Fruit fly (Drosophila melanogaster): ENCODE measurements around the gene Ugt302K1.

The Ugt302K1 gene

DNA sequence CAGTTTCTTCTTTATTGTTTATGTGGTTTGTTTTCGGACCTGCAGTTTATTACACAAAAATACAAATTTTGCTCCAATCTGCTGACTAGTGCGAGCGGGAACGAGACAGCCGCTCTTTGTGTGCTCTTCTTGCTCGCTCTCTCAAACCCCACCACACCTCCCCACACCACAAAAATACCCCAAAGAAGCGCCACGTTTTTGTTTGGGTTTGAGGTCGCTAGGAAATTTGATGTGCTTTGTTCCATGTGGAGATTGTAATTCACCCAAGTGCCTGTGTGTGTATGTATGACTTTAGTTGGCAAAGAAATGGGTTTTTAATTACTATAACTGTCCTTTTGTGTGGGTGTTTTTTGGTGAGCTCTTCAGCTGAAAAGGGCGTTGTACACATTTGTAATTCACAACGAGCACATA, 44.4 kb upstream of the Ugt302K1 start (continued):
- TF ChIP-seq CG9817 (tag; optimal IDR thresholded peaks at IDR 0.05), result no peak
- no peak for TF ChIP-seq CG11247 (GFP tag; IDR thresholded peaks at IDR 0.05)
- TF ChIP-seq NC2α (GFP tag; optimal IDR thresholded peaks at IDR 0.05), result no peak
- no peak for TF ChIP-seq Oaz (GFP tag; IDR thresholded peaks at IDR 0.05)
- TF ChIP-seq CG3838 (GFP tag; optimal IDR thresholded peaks at IDR 0.05), result no peak
- no peak for TF ChIP-seq Stat92E (GFP tag; optimal IDR thresholded peaks at IDR 0.05)
- no peak for TF ChIP-seq CG4820 (GFP tag; optimal IDR thresholded peaks at IDR 0.05)
- TF ChIP-seq hkb (optimal IDR thresholded peaks at IDR 0.05), result no peak
- TF ChIP-seq hkb (GFP tag; IDR thresholded peaks at IDR 0.05), result no peak
- no peak for TF ChIP-seq CG31224 (GFP tag; IDR thresholded peaks at IDR 0.05)
- TF ChIP-seq CrebB (tag; optimal IDR thresholded peaks at IDR 0.05), result no peak
- no peak for TF ChIP-seq CG17361 (GFP tag; IDR thresholded peaks at IDR 0.05)
- TF ChIP-seq CG2199 (GFP tag; IDR thresholded peaks at IDR 0.05), result peak; percentile 67; the same call in 1 of the 3 replicates
- TF ChIP-seq pita (GFP tag; optimal IDR thresholded peaks at IDR 0.05), result no peak
- no peak for TF ChIP-seq Dfd (GFP tag; optimal IDR thresholded peaks at IDR 0.05)
- no peak for TF ChIP-seq chn (GFP tag; optimal IDR thresholded peaks at IDR 0.05)
- peak; percentile 97 for TF ChIP-seq CG5180 (GFP tag; optimal IDR thresholded peaks at IDR 0.05)
- TF ChIP-seq Xbp1 (GFP tag; optimal IDR thresholded peaks at IDR 0.05), result peak; percentile 23
- TF ChIP-seq CG8478 (optimal IDR thresholded peaks at IDR 0.05), result no peak
- TF ChIP-seq D (optimal IDR thresholded peaks at IDR 0.05), result no peak
- no peak for TF ChIP-seq D (GFP tag; optimal IDR thresholded peaks at IDR 0.05)
- TF ChIP-seq Ets65A (GFP tag), result peak; percentile 57
- no peak for TF ChIP-seq Antp (GFP tag; optimal IDR thresholded peaks at IDR 0.05)
- no peak for TF ChIP-seq CG17186 (GFP tag; optimal IDR thresholded peaks at IDR 0.05)
- TF ChIP-seq tx (GFP tag; optimal IDR thresholded peaks at IDR 0.05), result no peak
- TF ChIP-seq crol (GFP tag; IDR thresholded peaks at IDR 0.05), result peak; percentile 99
- TF ChIP-seq Gsc (GFP tag; IDR thresholded peaks at IDR 0.05), result no peak
- no peak for TF ChIP-seq CG18619 (GFP tag; optimal IDR thresholded peaks at IDR 0.05)
- TF ChIP-seq MBD-R2 (GFP tag; IDR thresholded peaks at IDR 0.05), result peak; percentile 21; the same call in 1 of the 2 replicates
- TF ChIP-seq vvl (GFP tag; IDR thresholded peaks at IDR 0.05), result peak; percentile 46; the same call in 1 of the 2 replicates
- no peak for TF ChIP-seq ro (GFP tag; IDR thresholded peaks at IDR 0.05)
- no peak for TF ChIP-seq CG2129 (GFP tag; IDR thresholded peaks at IDR 0.05; ENCODE audit: partially characterized antibody)
- no peak for TF ChIP-seq pnt (GFP tag; optimal IDR thresholded peaks at IDR 0.05)
- no peak for TF ChIP-seq bigmax (GFP tag; optimal IDR thresholded peaks at IDR 0.05)
- TF ChIP-seq MTF-1 (GFP tag; optimal IDR thresholded peaks at IDR 0.05; ENCODE audit: borderline replicate concordance), result peak; percentile 4
- TF ChIP-seq CG4424 (GFP tag; optimal IDR thresholded peaks at IDR 0.05), result no peak
- TF ChIP-seq Side (GFP tag; optimal IDR thresholded peaks at IDR 0.05), result no peak
- peak; percentile 92 for TF ChIP-seq Med (GFP tag)
- TF ChIP-seq Pdp1 (GFP tag; optimal IDR thresholded peaks at IDR 0.05), result peak in 1 of 2 experiments; percentile 92
- no peak for TF ChIP-seq nom (GFP tag; optimal IDR thresholded peaks at IDR 0.05)
- peak; percentile 49 for TF ChIP-seq Bgb (GFP tag; IDR thresholded peaks at IDR 0.05; ENCODE audit: partially characterized antibody)
- peak; percentile 54 for TF ChIP-seq CG10543 (GFP tag; optimal IDR thresholded peaks at IDR 0.05)
- peak; percentile 39 for TF ChIP-seq slbo (GFP tag; IDR thresholded peaks at IDR 0.05)
- peak; percentile 21 for TF ChIP-seq CG18599 (GFP tag; optimal IDR thresholded peaks at IDR 0.05)
- no peak for TF ChIP-seq ham (GFP tag; IDR thresholded peaks at IDR 0.05)
- no peak for TF ChIP-seq CG8290 (GFP tag; optimal IDR thresholded peaks at IDR 0.05)
- peak in 1 of 2 experiments; percentile 72 for TF ChIP-seq CG8290 (tag; optimal IDR thresholded peaks at IDR 0.05)
- TF ChIP-seq run (tag; optimal IDR thresholded peaks at IDR 0.05), result peak; percentile 53
- peak; percentile 46; the same call in 1 of the 2 replicates for TF ChIP-seq Xrp1 (GFP tag; IDR thresholded peaks at IDR 0.05)
- TF ChIP-seq Drgx (GFP tag; IDR thresholded peaks at IDR 0.05), result peak; percentile 47; the same call in 1 of the 2 replicates
- no peak for TF ChIP-seq CG12104 (GFP tag; optimal IDR thresholded peaks at IDR 0.05)
- TF ChIP-seq CG13775 (GFP tag; optimal IDR thresholded peaks at IDR 0.05), result no peak
- TF ChIP-seq scrt (GFP tag; optimal IDR thresholded peaks at IDR 0.05), result peak; percentile 56
